Worm (Caenorhabditis elegans): ENCODE results near the gene flp-15.

flp-15 gene

ce11 chrIII:13667739-13668138 lies at the start of gene flp-15:
TSS of gene flp-15 (minus strand) at chrIII:13667839.
- TF ChIP-seq hlh-1 (tag; optimal IDR thresholded peaks at IDR 0.05) = no peak
- TF ChIP-seq ces-1 (GFP tag; optimal IDR thresholded peaks at IDR 0.05) = no peak
- no peak for TF ChIP-seq nhr-12 (tag; optimal IDR thresholded peaks at IDR 0.05)
- TF ChIP-seq blmp-1 (tag; optimal IDR thresholded peaks at IDR 0.05) = no peak
- TF ChIP-seq zip-8 (tag; optimal IDR thresholded peaks at IDR 0.05) = no peak
- no peak for TF ChIP-seq unc-62 (GFP tag; optimal IDR thresholded peaks at IDR 0.05)
- no peak for TF ChIP-seq nhr-237 (tag; optimal IDR thresholded peaks at IDR 0.05)

- TF ChIP-seq ceh-39 (tag; optimal IDR thresholded peaks at IDR 0.05) (no peak), pha-4 (tag; optimal IDR thresholded peaks at IDR 0.05) (no peak), blmp-1 (tag; optimal IDR thresholded peaks at IDR 0.05) (no peak)
These were observed 49.2 kb upstream of the flp-15 start for ce11 chrIII:13716831-13717230.

ce11 chrIII:13716266-13716665 lies 48.6 kb upstream of the flp-15 start:
- no peak for TF ChIP-seq zip-8 (tag; optimal IDR thresholded peaks at IDR 0.05)

ce11 chrIII:13714950-13715349 lies 47.3 kb upstream of the flp-15 start:
- TF ChIP-seq lin-32 (GFP tag; optimal IDR thresholded peaks at IDR 0.05) (no peak), nhr-2 (tag; optimal IDR thresholded peaks at IDR 0.05) (no peak), ces-1 (GFP tag; optimal IDR thresholded peaks at IDR 0.05) (no peak), elt-3 (tag; optimal IDR thresholded peaks at IDR 0.05) (no peak), ceh-83 (GFP tag; optimal IDR thresholded peaks at IDR 0.05) (no peak), bed-3 (GFP tag; optimal IDR thresholded peaks at IDR 0.05) (no peak), ceh-43 (GFP tag; optimal IDR thresholded peaks at IDR 0.05) (no peak), ceh-39 (tag; optimal IDR thresholded peaks at IDR 0.05) (no peak), lsy-2 (tag; optimal IDR thresholded peaks at IDR 0.05) (no peak), drap-1 (GFP tag; optimal IDR thresholded peaks at IDR 0.05) (no peak), sem-2 (GFP tag; optimal IDR thresholded peaks at IDR 0.05) (no peak), mls-2 (tag; optimal IDR thresholded peaks at IDR 0.05) (no peak), flh-1 (GFP tag; optimal IDR thresholded peaks at IDR 0.05) (no peak), mab-5 (tag; optimal IDR thresholded peaks at IDR 0.05) (no peak), zip-8 (tag; optimal IDR thresholded peaks at IDR 0.05) (no peak), nhr-237 (tag; optimal IDR thresholded peaks at IDR 0.05) (no peak), tbx-8 (GFP tag; optimal IDR thresholded peaks at IDR 0.05) (no peak), pha-4 (tag; optimal IDR thresholded peaks at IDR 0.05) (no peak)

ce11 chrIII:13713807-13714206 lies 46.2 kb upstream of the flp-15 start:
- TF ChIP-seq sem-2 (GFP tag; optimal IDR thresholded peaks at IDR 0.05) (peak; percentile 1), unc-120 (tag; optimal IDR thresholded peaks at IDR 0.05; ENCODE audit: poor library complexity, severe bottlenecking) (no peak), M03D4.4 (tag; optimal IDR thresholded peaks at IDR 0.05) (peak; percentile 21), ceh-43 (GFP tag; optimal IDR thresholded peaks at IDR 0.05) (no peak), cnd-1 (tag; optimal IDR thresholded peaks at IDR 0.05) (peak; percentile 5), bed-3 (GFP tag; optimal IDR thresholded peaks at IDR 0.05) (no peak), sptf-1 (tag; optimal IDR thresholded peaks at IDR 0.05) (peak; percentile 33), elt-1 (tag; optimal IDR thresholded peaks at IDR 0.05; ENCODE audit: borderline replicate concordance, insufficient read depth) (no peak), ham-2 (GFP tag; optimal IDR thresholded peaks at IDR 0.05) (peak; percentile 5)

- no peak for TF ChIP-seq mep-1 (tag; optimal IDR thresholded peaks at IDR 0.05)
- TF ChIP-seq sem-2 (GFP tag; optimal IDR thresholded peaks at IDR 0.05) = peak; percentile 29
- peak; percentile 53 for TF ChIP-seq cnd-1 (tag; optimal IDR thresholded peaks at IDR 0.05)
- TF ChIP-seq elt-3 (tag; optimal IDR thresholded peaks at IDR 0.05) = no peak
- no peak for TF ChIP-seq ceh-39 (tag; optimal IDR thresholded peaks at IDR 0.05)
- peak; percentile 95 for TF ChIP-seq pha-4 (tag; optimal IDR thresholded peaks at IDR 0.05)
- peak; percentile 57 for TF ChIP-seq nhr-237 (tag; optimal IDR thresholded peaks at IDR 0.05)
- TF ChIP-seq ces-1 (GFP tag; optimal IDR thresholded peaks at IDR 0.05) = peak; percentile 27
- no peak for TF ChIP-seq nhr-28 (tag; optimal IDR thresholded peaks at IDR 0.05)
- TF ChIP-seq bed-3 (GFP tag; optimal IDR thresholded peaks at IDR 0.05) = peak; percentile 23
- TF ChIP-seq nhr-76 (tag; optimal IDR thresholded peaks at IDR 0.05) = no peak
- peak; percentile 69 for TF ChIP-seq hlh-1 (tag; optimal IDR thresholded peaks at IDR 0.05)
- TF ChIP-seq drap-1 (GFP tag; optimal IDR thresholded peaks at IDR 0.05) = peak; percentile 28
- no peak for TF ChIP-seq elt-1 (tag; optimal IDR thresholded peaks at IDR 0.05; ENCODE audit: borderline replicate concordance, insufficient read depth)
- no peak for TF ChIP-seq ztf-11 (tag; optimal IDR thresholded peaks at IDR 0.05)
- no peak for TF ChIP-seq ceh-83 (GFP tag; optimal IDR thresholded peaks at IDR 0.05)
- peak; percentile 5 for TF ChIP-seq unc-120 (tag; optimal IDR thresholded peaks at IDR 0.05; ENCODE audit: poor library complexity, severe bottlenecking)
- no peak for TF ChIP-seq ceh-43 (GFP tag; optimal IDR thresholded peaks at IDR 0.05)
- TF ChIP-seq snpc-4 (tag; optimal IDR thresholded peaks at IDR 0.05) = no peak
- peak; percentile 53 for TF ChIP-seq unc-62 (GFP tag; optimal IDR thresholded peaks at IDR 0.05)
- TF ChIP-seq ham-2 (GFP tag; optimal IDR thresholded peaks at IDR 0.05) = peak; percentile 62
- TF ChIP-seq lin-32 (GFP tag; optimal IDR thresholded peaks at IDR 0.05) = no peak
- TF ChIP-seq nhr-2 (tag; optimal IDR thresholded peaks at IDR 0.05) = no peak
- no peak for TF ChIP-seq M03D4.4 (tag; optimal IDR thresholded peaks at IDR 0.05)
- TF ChIP-seq blmp-1 (tag; optimal IDR thresholded peaks at IDR 0.05) = no peak
- no peak for TF ChIP-seq zip-8 (tag; optimal IDR thresholded peaks at IDR 0.05)
- TF ChIP-seq lin-13 (tag; optimal IDR thresholded peaks at IDR 0.05) = no peak
- peak; percentile 60 for TF ChIP-seq sptf-1 (tag; optimal IDR thresholded peaks at IDR 0.05)
- no peak for TF ChIP-seq mab-5 (tag; optimal IDR thresholded peaks at IDR 0.05)
- no peak for TF ChIP-seq tbx-8 (GFP tag; optimal IDR thresholded peaks at IDR 0.05)
- TF ChIP-seq nhr-12 (tag; optimal IDR thresholded peaks at IDR 0.05) = no peak
- TF ChIP-seq mls-2 (tag; optimal IDR thresholded peaks at IDR 0.05) = peak; percentile 71
- no peak for TF ChIP-seq unc-39 (tag; optimal IDR thresholded peaks at IDR 0.05)
- TF ChIP-seq flh-1 (GFP tag; optimal IDR thresholded peaks at IDR 0.05) = no peak
- peak; percentile 53 for TF ChIP-seq lsy-2 (tag; optimal IDR thresholded peaks at IDR 0.05)
These were observed 45.2 kb upstream of the flp-15 start for ce11 chrIII:13712854-13713293.

Data from whole organism, mixed stage, embryonic.